Worm (Caenorhabditis elegans) whole organism, L4 larva: ENCODE data around the gene Y105C5B.19.

Experiments
- Y75B8A.6 ChIP-seq: fragments of 200-800 bp; sonication (Bioruptor generic); IDR thresholded peaks from 2 replicates; pipeline ENCODE4 v1.3.6; 2022; ENCODE audit warnings: missing genetic modification reagents, missing genetic modification characterization, missing compliant biosample characterization
- ZK546.5 ChIP-seq, 2 experiments: sonication (generic microtip); optimal IDR thresholded peaks; 2 replicates each; lab custom pipeline; 2017; ENCODE audit warnings: missing biosample characterization in 2 of 2, missing genetic modification characterization in 2 of 2
- fos-1 ChIP-seq: fragments of 150-350 bp; optimal IDR thresholded peaks from 2 replicates; lab custom pipeline; 2014; ENCODE audit warnings: missing biosample characterization, missing genetic modification characterization
- jun-1 ChIP-seq: fragments of 150-350 bp; optimal IDR thresholded peaks from 2 replicates; lab custom pipeline; 2014; ENCODE audit warnings: missing biosample characterization, missing genetic modification reagents, missing genetic modification characterization
- lin-1 ChIP-seq: fragments of 200-800 bp; sonication (Bioruptor generic); IDR thresholded peaks from 2 replicates; pipeline ENCODE4 v1.3.6; 2022; ENCODE audit warnings: missing genetic modification reagents, missing genetic modification characterization, missing compliant biosample characterization
- lin-15B ChIP-seq: fragments of 150-350 bp; sonication (generic microtip); optimal IDR thresholded peaks from 3 replicates; lab custom pipeline; 2014; ENCODE audit warnings: missing biosample characterization, missing genetic modification characterization
- nhr-41 ChIP-seq: fragments of 200-800 bp; sonication (Bioruptor generic); IDR thresholded peaks from 2 replicates; pipeline ENCODE4 v1.3.6; 2022; ENCODE audit warnings: missing genetic modification reagents, missing genetic modification characterization, missing compliant biosample characterization

- TF ChIP-seq lin-1 (GFP tag; lab: Robert Waterston, UW) (no peak), lin-15B (tag; lab: Kevin White, UChicago) (no peak), nhr-41 (GFP tag; lab: Robert Waterston, UW) (no peak), fos-1 (tag; lab: Kevin White, UChicago) (no peak), Y75B8A.6 (GFP tag; lab: Robert Waterston, UW) (no peak), jun-1 (tag; lab: Kevin White, UChicago) (no peak), ZK546.5 (tag; optimal IDR thresholded peaks at IDR 0.05; lab: Kevin White, UChicago) (no peak)
These were observed 32.0 kb upstream of the Y105C5B.19 start for ce11 chrIV:16015729-16016128.
